Fruit fly (Drosophila melanogaster) whole organism, wandering third instar larva: ENCODE data around the gene mRpL20.

Experiments used
- Hnf4 ChIP-seq: fragments of 200-800 bp; sonication (Bioruptor generic); optimal IDR thresholded peaks from 2 replicates; lab custom pipeline; 2016; ENCODE audit warnings: missing biosample characterization, mild to moderate bottlenecking, missing genetic modification characterization
- foxo ChIP-seq, 2 experiments: fragments of 200-800 bp; sonication (Bioruptor generic); optimal IDR thresholded peaks; 2 replicates in 1 of 2; 3 replicates in 1 of 2; lab custom pipeline; 2016 to 2017; ENCODE audit warnings: missing biosample characterization in 2 of 2, missing genetic modification characterization in 2 of 2
- psq ChIP-seq: fragments of 200-800 bp; sonication (Bioruptor generic); optimal IDR thresholded peaks from 3 replicates; lab custom pipeline; 2017; ENCODE audit warnings: missing biosample characterization, mild to moderate bottlenecking, missing genetic modification characterization, moderate library complexity
- usp ChIP-seq: fragments of >200 bp; optimal IDR thresholded peaks from 2 replicates; lab custom pipeline; 2017; ENCODE audit warnings: missing biosample characterization, missing genetic modification characterization

DNA sequence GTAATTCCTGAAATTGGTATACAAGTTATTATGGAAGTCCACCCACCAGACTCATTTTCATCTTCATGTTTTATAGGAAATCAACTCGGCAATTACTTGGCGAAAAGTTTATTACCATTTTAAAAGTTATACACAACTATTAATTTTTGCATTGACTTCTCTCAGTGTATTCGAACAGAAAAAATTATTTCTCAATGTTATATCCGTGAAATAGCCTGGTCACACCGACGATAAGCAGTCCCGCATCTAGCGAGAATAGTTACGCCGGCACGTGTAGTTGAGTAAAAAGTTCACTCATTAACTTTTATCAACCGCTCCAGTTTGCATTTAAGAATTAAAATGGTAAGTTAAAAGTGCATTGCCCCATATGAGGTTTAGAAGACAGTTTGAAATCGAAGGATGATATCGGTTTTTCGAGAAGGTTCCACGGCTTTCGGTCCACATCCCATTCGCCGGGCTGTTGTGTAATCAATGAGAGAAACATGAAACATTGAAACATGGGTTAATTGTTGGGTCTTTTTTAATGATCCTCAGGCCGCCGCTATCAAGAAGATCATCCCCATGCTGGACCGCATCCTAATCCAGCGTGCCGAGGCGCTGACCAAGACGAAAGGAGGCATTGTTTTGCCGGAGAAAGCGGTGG is 1.7 kb downstream of the mRpL20 start, which contains the start of gene CG11267:
- TF ChIP-seq psq (GFP tag; lab: Kevin White, UChicago) (peak; percentile 46), Hnf4 (GFP tag; lab: Kevin White, UChicago) (peak; percentile 79), usp (GFP tag; lab: Kevin White, UChicago) (no peak), foxo (GFP tag; optimal IDR thresholded peaks at IDR 0.05; lab: Kevin White, UChicago) (peak in 1 of 2 experiments; percentile 80)
